Fruit fly (Drosophila melanogaster) whole organism, prepupa: Measurements from ENCODE around the gene CG32280.

Source experiments
- Blimp-1 ChIP-seq: fragments of 200-800 bp; sonication (Bioruptor generic); optimal IDR thresholded peaks from 3 replicates; lab custom pipeline; 2017; ENCODE audit warnings: missing biosample characterization, missing genetic modification characterization, mild to moderate bottlenecking, moderate library complexity, missing genetic modification reagents
- CG10631 ChIP-seq: fragments of 200-800 bp; sonication (Bioruptor generic); optimal IDR thresholded peaks from 2 replicates; lab custom pipeline; 2016; ENCODE audit warnings: missing biosample characterization, missing genetic modification characterization
- CG11294 ChIP-seq: fragments of 200-800 bp; sonication (Bioruptor generic); IDR thresholded peaks from 2 replicates; pipeline ENCODE4 v1.3.6; 2022; ENCODE audit warnings: missing biosample characterization, missing genetic modification characterization
- CG11762 ChIP-seq: fragments of 200-800 bp; sonication (Bioruptor generic); optimal IDR thresholded peaks from 3 replicates; lab custom pipeline; 2016; ENCODE audit warnings: missing biosample characterization, missing genetic modification characterization; ENCODE audit not compliant: insufficient read depth
- CG11902 ChIP-seq: fragments of 200-800 bp; sonication (Bioruptor generic); optimal IDR thresholded peaks from 3 replicates; lab custom pipeline; 2016; ENCODE audit warnings: missing biosample characterization, missing genetic modification characterization
- CG1621 ChIP-seq: fragments of 200-800 bp; sonication (Bioruptor generic); optimal IDR thresholded peaks from 3 replicates; lab custom pipeline; 2018; ENCODE audit warnings: missing biosample characterization, mild to moderate bottlenecking, missing genetic modification characterization
- CG16779 ChIP-seq: fragments of 200-800 bp; sonication (Bioruptor generic); optimal IDR thresholded peaks from 3 replicates; lab custom pipeline; 2017; ENCODE audit warnings: missing biosample characterization, mild to moderate bottlenecking, missing genetic modification characterization
- CG31627 ChIP-seq: fragments of 200-800 bp; sonication (Bioruptor generic); optimal IDR thresholded peaks from 3 replicates; lab custom pipeline; 2016; ENCODE audit warnings: missing biosample characterization, missing genetic modification characterization
- CG32006 ChIP-seq: fragments of 200-800 bp; sonication (Bioruptor generic); optimal IDR thresholded peaks from 3 replicates; lab custom pipeline; 2017; ENCODE audit warnings: missing biosample characterization, mild to moderate bottlenecking, missing genetic modification characterization
- CG34406 ChIP-seq: fragments of 200-800 bp; sonication (Bioruptor generic); optimal IDR thresholded peaks from 3 replicates; lab custom pipeline; 2016; ENCODE audit warnings: missing biosample characterization, missing genetic modification characterization
- CG4318 ChIP-seq: fragments of 200-800 bp; sonication (Bioruptor generic); optimal IDR thresholded peaks from 3 replicates; lab custom pipeline; 2017; ENCODE audit warnings: missing biosample characterization, mild to moderate bottlenecking, missing genetic modification characterization
- CG6163 ChIP-seq: fragments of 200-800 bp; sonication (Bioruptor generic); IDR thresholded peaks from 3 replicates; pipeline ENCODE4 v1.3.6; 2022; ENCODE audit warnings: missing biosample characterization, missing genetic modification characterization
- CG6276 ChIP-seq: fragments of 200-800 bp; sonication (Bioruptor generic); optimal IDR thresholded peaks from 2 replicates; lab custom pipeline; 2017; ENCODE audit warnings: missing biosample characterization, mild to moderate bottlenecking, missing genetic modification characterization
- CG6854 ChIP-seq: fragments of 200-800 bp; sonication (Bioruptor generic); optimal IDR thresholded peaks from 2 replicates; lab custom pipeline; 2017; ENCODE audit warnings: missing biosample characterization, mild to moderate bottlenecking, missing genetic modification characterization
- CG8119 ChIP-seq: fragments of 200-800 bp; sonication (Bioruptor generic); IDR thresholded peaks from 3 replicates; pipeline ENCODE4 v1.3.6; 2022; ENCODE audit warnings: missing biosample characterization, missing genetic modification characterization
- CG8319 ChIP-seq: fragments of 200-800 bp; sonication (Bioruptor generic); optimal IDR thresholded peaks from 3 replicates; lab custom pipeline; 2016; ENCODE audit warnings: missing biosample characterization, missing genetic modification characterization
- CG8632 ChIP-seq: fragments of 200-800 bp; sonication (Bioruptor generic); optimal IDR thresholded peaks from 3 replicates; lab custom pipeline; 2016; ENCODE audit warnings: missing biosample characterization, missing genetic modification characterization
- CG9139 ChIP-seq: fragments of 200-800 bp; sonication (Bioruptor generic); optimal IDR thresholded peaks from 3 replicates; lab custom pipeline; 2017; ENCODE audit warnings: missing biosample characterization, mild to moderate bottlenecking, missing genetic modification characterization
- Eip75B ChIP-seq: fragments of 200-800 bp; sonication (Bioruptor generic); optimal IDR thresholded peaks from 3 replicates; lab custom pipeline; 2016; ENCODE audit warnings: missing biosample characterization, missing genetic modification characterization
- Eip78C ChIP-seq: fragments of 200-800 bp; sonication (Bioruptor generic); peaks from one replicate; lab custom pipeline; 2016; ENCODE audit warnings: missing biosample characterization, missing genetic modification characterization
- Eip93F ChIP-seq: fragments of 200-800 bp; sonication (Bioruptor generic); optimal IDR thresholded peaks from 2 replicates; lab custom pipeline; 2016; ENCODE audit warnings: missing biosample characterization, mild to moderate bottlenecking, missing genetic modification characterization
- Gug ChIP-seq: fragments of 200-800 bp; sonication (Bioruptor generic); IDR thresholded peaks from 2 replicates; pipeline ENCODE4 v1.3.6; 2022; ENCODE audit warnings: missing biosample characterization, missing genetic modification characterization
- Hr38 ChIP-seq: sonication (Bioruptor generic); optimal IDR thresholded peaks from 2 replicates; lab custom pipeline; 2016; ENCODE audit warnings: missing biosample characterization, missing genetic modification characterization
- Hr4 ChIP-seq: fragments of 200-800 bp; sonication (Bioruptor generic); optimal IDR thresholded peaks from 3 replicates; lab custom pipeline; 2016; ENCODE audit warnings: missing biosample characterization, missing genetic modification characterization
- Lpt ChIP-seq: fragments of 200-800 bp; sonication (Bioruptor generic); optimal IDR thresholded peaks from 3 replicates; lab custom pipeline; 2016; ENCODE audit warnings: missing biosample characterization, missing genetic modification characterization
- Met ChIP-seq: fragments of 200-800 bp; sonication (Bioruptor generic); optimal IDR thresholded peaks from 3 replicates; lab custom pipeline; 2016; ENCODE audit warnings: missing biosample characterization, missing genetic modification characterization
- OdsH ChIP-seq: fragments of 200-800 bp; sonication (Bioruptor generic); optimal IDR thresholded peaks from 3 replicates; lab custom pipeline; 2016; ENCODE audit warnings: missing biosample characterization, missing genetic modification characterization
- Smox ChIP-seq: fragments of 200-800 bp; sonication (Bioruptor generic); optimal IDR thresholded peaks from 3 replicates; lab custom pipeline; 2016; ENCODE audit warnings: missing biosample characterization, missing genetic modification characterization
- Sox102F ChIP-seq: fragments of 200-800 bp; sonication (Bioruptor generic); optimal IDR thresholded peaks from 2 replicates; lab custom pipeline; 2016; ENCODE audit warnings: missing biosample characterization, mild to moderate bottlenecking, missing genetic modification characterization
- Sox14 ChIP-seq: fragments of 200-800 bp; sonication (Bioruptor generic); optimal IDR thresholded peaks from 3 replicates; lab custom pipeline; 2016; ENCODE audit warnings: missing biosample characterization, missing genetic modification characterization
- Sox15 ChIP-seq: fragments of 200-800 bp; sonication (Bioruptor generic); optimal IDR thresholded peaks from 3 replicates; lab custom pipeline; 2016; ENCODE audit warnings: missing biosample characterization, missing genetic modification characterization
- achi ChIP-seq: fragments of 200-800 bp; sonication (Bioruptor generic); optimal IDR thresholded peaks from 3 replicates; lab custom pipeline; 2016; ENCODE audit warnings: missing biosample characterization, missing genetic modification characterization
- acj6 ChIP-seq: fragments of 200-800 bp; sonication (Bioruptor generic); optimal IDR thresholded peaks from 3 replicates; lab custom pipeline; 2016; ENCODE audit warnings: missing biosample characterization, missing genetic modification characterization
- cyc ChIP-seq: fragments of 200-800 bp; sonication (Bioruptor generic); optimal IDR thresholded peaks from 3 replicates; lab custom pipeline; 2016; ENCODE audit warnings: missing biosample characterization, missing genetic modification characterization
- dsx ChIP-seq: fragments of 200-800 bp; optimal IDR thresholded peaks from 3 replicates; lab custom pipeline; 2019; ENCODE audit warnings: missing biosample characterization, mild to moderate bottlenecking, missing genetic modification characterization, moderate library complexity; ENCODE audit not compliant: poor library complexity, severe bottlenecking
- eg ChIP-seq: fragments of 200-800 bp; sonication (Bioruptor generic); IDR thresholded peaks from 3 replicates; pipeline ENCODE4 v1.3.6; 2022; ENCODE audit warnings: missing biosample characterization, missing genetic modification characterization
- esn ChIP-seq: fragments of 200-800 bp; sonication (Bioruptor generic); optimal IDR thresholded peaks from 2 replicates; lab custom pipeline; 2016; ENCODE audit warnings: missing biosample characterization, mild to moderate bottlenecking, missing genetic modification characterization, moderate library complexity
- fd85E ChIP-seq: fragments of 200-800 bp; sonication (Bioruptor generic); optimal IDR thresholded peaks from 3 replicates; lab custom pipeline; 2016; ENCODE audit warnings: missing biosample characterization, missing genetic modification characterization
- fkh ChIP-seq: fragments of 200-800 bp; sonication (Bioruptor generic); optimal IDR thresholded peaks from 3 replicates; lab custom pipeline; 2017; ENCODE audit warnings: missing biosample characterization, mild to moderate bottlenecking, missing genetic modification characterization, moderate library complexity
- net ChIP-seq: fragments of 200-800 bp; sonication (Bioruptor generic); optimal IDR thresholded peaks from 3 replicates; lab custom pipeline; 2016; ENCODE audit warnings: missing biosample characterization, missing genetic modification characterization
- pdm3 ChIP-seq: fragments of 200-800 bp; sonication (Bioruptor generic); optimal IDR thresholded peaks from 3 replicates; lab custom pipeline; 2016; ENCODE audit warnings: missing biosample characterization, missing genetic modification characterization
- ss ChIP-seq, 2 experiments: fragments of 200-800 bp; sonication (Bioruptor generic); optimal IDR thresholded peaks; 2 replicates in 1 of 2; 3 replicates in 1 of 2; lab custom pipeline; 2017 to 2018; ENCODE audit warnings: mild to moderate bottlenecking in 2 of 2, missing biosample characterization in 2 of 2, missing genetic modification characterization in 2 of 2, moderate library complexity in 1 of 2
- svp ChIP-seq: fragments of 200-800 bp; sonication (Bioruptor generic); peaks from one replicate; lab custom pipeline; 2016; ENCODE audit warnings: missing biosample characterization, missing genetic modification characterization
- vri ChIP-seq: fragments of 200-800 bp; sonication (Bioruptor generic); optimal IDR thresholded peaks from 3 replicates; lab custom pipeline; 2016; ENCODE audit warnings: missing biosample characterization, mild to moderate bottlenecking, missing genetic modification characterization

CG32280 gene

dm6 chr3L:3124519-3124918, 40.5 kb upstream of the CG32280 start:
- TF ChIP-seq CG11902 (GFP tag; lab: Kevin White, UChicago) (no peak), CG31627 (GFP tag; lab: Kevin White, UChicago) (peak; percentile 12), esn (GFP tag; lab: Kevin White, UChicago) (peak; percentile 23), Smox (peak; percentile 4), Eip93F (GFP tag; lab: Kevin White, UChicago) (peak; percentile 18), achi (GFP tag; lab: Kevin White, UChicago) (peak; percentile 7), CG34406 (GFP tag; lab: Kevin White, UChicago) (no peak), fd85E (GFP tag; lab: Kevin White, UChicago) (no peak), Sox14 (GFP tag; lab: Kevin White, UChicago) (peak; percentile 29), Eip75B (GFP tag; lab: Kevin White, UChicago) (no peak), cyc (GFP tag; lab: Kevin White, UChicago) (peak; percentile 17)

dm6 chr3L:3124939-3125648, 39.9 kb upstream of the CG32280 start:
- peak; percentile 95 for TF ChIP-seq svp (GFP tag; lab: Kevin White, UChicago)
- no peak for TF ChIP-seq CG1621 (tag; lab: Kevin White, UChicago)
- TF ChIP-seq CG11294 (GFP tag; lab: Robert Waterston, UW), result no peak
- TF ChIP-seq CG8319 (GFP tag; lab: Kevin White, UChicago), result no peak
- no peak for TF ChIP-seq Gug
- no peak for TF ChIP-seq acj6 (GFP tag; lab: Kevin White, UChicago)
- no peak for TF ChIP-seq CG11902 (GFP tag; lab: Kevin White, UChicago)
- no peak for TF ChIP-seq CG34406 (GFP tag; lab: Kevin White, UChicago)
- TF ChIP-seq Hr4 (GFP tag; lab: Kevin White, UChicago), result no peak
- TF ChIP-seq dsx, result peak; percentile 98
- no peak for TF ChIP-seq Smox
- TF ChIP-seq Sox102F (GFP tag; lab: Kevin White, UChicago), result no peak
- no peak for TF ChIP-seq Sox14 (GFP tag; lab: Kevin White, UChicago)
- TF ChIP-seq Blimp-1 (GFP tag; lab: Kevin White, UChicago), result no peak
- no peak for TF ChIP-seq OdsH (GFP tag; lab: Kevin White, UChicago)
- peak; percentile 5 for TF ChIP-seq Eip75B (GFP tag; lab: Kevin White, UChicago)
- TF ChIP-seq CG16779, result no peak
- no peak for TF ChIP-seq CG8119 (GFP tag; lab: Robert Waterston, UW)
- TF ChIP-seq net (GFP tag; lab: Kevin White, UChicago), result peak; percentile 15
- no peak for TF ChIP-seq eg (GFP tag; lab: Robert Waterston, UW)
- TF ChIP-seq fd85E (GFP tag; lab: Kevin White, UChicago), result no peak
- no peak for TF ChIP-seq pdm3
- TF ChIP-seq Lpt, result no peak
- no peak for TF ChIP-seq Hr38 (GFP tag; lab: Kevin White, UChicago)
- TF ChIP-seq vri (GFP tag; lab: Kevin White, UChicago), result no peak
- TF ChIP-seq cyc (GFP tag; lab: Kevin White, UChicago), result no peak
- peak in 1 of 2 experiments; percentile 50 for TF ChIP-seq ss (GFP tag; optimal IDR thresholded peaks at IDR 0.05; lab: Kevin White, UChicago)

- TF ChIP-seq CG8632 (GFP tag; lab: Kevin White, UChicago) (peak; percentile 21), CG6163 (no peak), cyc (GFP tag; lab: Kevin White, UChicago) (no peak), vri (GFP tag; lab: Kevin White, UChicago) (peak; percentile 28), ss (GFP tag; optimal IDR thresholded peaks at IDR 0.05; lab: Kevin White, UChicago) (peak; percentile 16 to 35), fkh (GFP tag; lab: Kevin White, UChicago) (peak; percentile 34), CG4318 (GFP tag; lab: Kevin White, UChicago) (peak; percentile 9), esn (GFP tag; lab: Kevin White, UChicago) (peak; percentile 45), Met (GFP tag; lab: Kevin White, UChicago) (peak; percentile 41), CG31627 (GFP tag; lab: Kevin White, UChicago) (peak; percentile 9), Sox15 (peak; percentile 1), Smox (peak; percentile 17), CG11762 (GFP tag; lab: Kevin White, UChicago) (no peak), pdm3 (peak; percentile 11), Eip78C (GFP tag; lab: Kevin White, UChicago) (peak; percentile 92), CG34406 (GFP tag; lab: Kevin White, UChicago) (peak; percentile 25), CG6276 (GFP tag; lab: Kevin White, UChicago) (no peak), CG32006 (GFP tag; lab: Kevin White, UChicago) (peak; percentile 47), CG6854 (GFP tag; lab: Kevin White, UChicago) (no peak), CG10631 (GFP tag; lab: Kevin White, UChicago) (peak; percentile 6), Sox102F (GFP tag; lab: Kevin White, UChicago) (peak; percentile 48), CG9139 (no peak), Lpt (peak; percentile 22), dsx (peak; percentile 60), Sox14 (GFP tag; lab: Kevin White, UChicago) (peak; percentile 55)
Measured at dm6 chr3L:3125649-3126130, 39.3 kb upstream of the CG32280 start.
